Fruit fly (Drosophila melanogaster): Measurements from ENCODE around the gene Cpr64Ac.

Gene Cpr64Ac

DNA sequence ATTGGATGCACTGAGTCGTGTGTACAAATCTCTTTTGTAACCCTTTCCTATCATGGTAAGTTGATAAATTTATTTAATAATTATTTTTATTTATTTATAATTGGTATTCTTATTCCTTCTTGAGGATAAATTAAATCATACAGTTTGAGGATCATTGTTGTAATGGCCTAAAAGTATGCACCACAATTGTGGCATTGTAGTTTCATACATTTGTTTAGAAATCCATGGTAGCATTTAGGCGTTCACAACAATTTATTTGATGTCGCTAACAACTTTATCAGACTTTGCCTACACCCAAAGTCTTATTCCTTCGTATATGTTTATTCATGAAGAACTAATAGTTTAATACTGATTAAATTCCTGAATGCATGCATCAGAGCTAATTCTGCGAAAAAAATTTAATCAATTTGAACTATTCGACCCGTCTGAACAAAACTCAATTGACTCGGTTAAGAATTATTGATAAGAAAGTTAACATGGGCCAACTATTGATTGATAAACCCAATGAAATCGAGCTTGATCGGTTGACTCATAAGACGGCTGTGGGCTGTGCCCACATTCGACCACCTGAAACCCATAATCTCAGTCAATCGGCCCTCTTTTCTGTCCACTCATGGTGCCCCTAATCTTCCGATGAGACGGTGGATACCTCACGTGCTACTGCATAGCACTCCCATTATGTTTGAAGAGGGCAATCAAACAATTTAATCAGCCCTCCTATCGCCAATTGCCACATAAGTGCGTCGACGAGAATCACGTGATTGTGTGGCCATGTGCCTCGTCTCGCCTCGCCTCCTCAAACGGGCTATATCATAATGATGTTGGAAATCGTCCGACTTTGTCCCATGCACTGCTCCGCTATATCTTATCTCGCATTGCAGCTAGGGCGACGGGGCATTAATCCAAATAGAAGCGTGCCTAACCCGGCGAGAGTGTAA is 6.8 kb upstream of the Cpr64Ac start (continued):
- no peak for TF ChIP-seq cato (GFP tag; optimal IDR thresholded peaks at IDR 0.05; ENCODE audit: borderline replicate concordance)
- TF ChIP-seq hb (GFP tag; IDR thresholded peaks at IDR 0.05; ENCODE audit: partially characterized antibody) = no peak
- TF ChIP-seq CG33213 (GFP tag; optimal IDR thresholded peaks at IDR 0.05) = no peak
- no peak for TF ChIP-seq nerfin-2 (GFP tag; IDR thresholded peaks at IDR 0.05; ENCODE audit: partially characterized antibody)
- no peak for TF ChIP-seq CG9437 (GFP tag; optimal IDR thresholded peaks at IDR 0.05)
- no peak for TF ChIP-seq HmgD (GFP tag; optimal IDR thresholded peaks at IDR 0.05)
- TF ChIP-seq CG32532 (GFP tag; IDR thresholded peaks at IDR 0.05) = peak; percentile 44
- TF ChIP-seq bcd (GFP tag; optimal IDR thresholded peaks at IDR 0.05) = no peak
- TF ChIP-seq vvl (GFP tag; IDR thresholded peaks at IDR 0.05) = peak; percentile 15; the same call in 1 of the 2 replicates
- no peak for TF ChIP-seq Camta (GFP tag; optimal IDR thresholded peaks at IDR 0.05)
- TF ChIP-seq row (GFP tag; IDR thresholded peaks at IDR 0.05) = no peak
- TF ChIP-seq Fer2 (tag; optimal IDR thresholded peaks at IDR 0.05) = no peak
- TF ChIP-seq C15 (GFP tag; IDR thresholded peaks at IDR 0.05) = no peak
- TF ChIP-seq CG7987 (GFP tag; optimal IDR thresholded peaks at IDR 0.05) = peak; percentile 92
- no peak for TF ChIP-seq CG4617 (GFP tag; optimal IDR thresholded peaks at IDR 0.05; ENCODE audit: borderline replicate concordance)
- TF ChIP-seq slbo (GFP tag; IDR thresholded peaks at IDR 0.05) = no peak
- TF ChIP-seq CG13775 (GFP tag; optimal IDR thresholded peaks at IDR 0.05) = no peak
- peak; percentile 55 for TF ChIP-seq pros (GFP tag; optimal IDR thresholded peaks at IDR 0.05)
- peak; percentile 17 for TF ChIP-seq twi (tag; optimal IDR thresholded peaks at IDR 0.05)
- TF ChIP-seq CG15269 (tag; optimal IDR thresholded peaks at IDR 0.05) = no peak
- TF ChIP-seq MTF-1 (GFP tag; optimal IDR thresholded peaks at IDR 0.05; ENCODE audit: borderline replicate concordance) = no peak
- no peak for TF ChIP-seq sob (GFP tag; IDR thresholded peaks at IDR 0.05)
- TF ChIP-seq peb (GFP tag; IDR thresholded peaks at IDR 0.05) = no peak
- TF ChIP-seq bowl (GFP tag; IDR thresholded peaks at IDR 0.05) = no peak
- no peak for TF ChIP-seq odd (GFP tag; optimal IDR thresholded peaks at IDR 0.05)
- TF ChIP-seq Poxn (GFP tag; IDR thresholded peaks at IDR 0.05) = no peak
- TF ChIP-seq Oaz (GFP tag; IDR thresholded peaks at IDR 0.05) = no peak
- no peak for TF ChIP-seq az2 (GFP tag; optimal IDR thresholded peaks at IDR 0.05)
- TF ChIP-seq NFAT (GFP tag; IDR thresholded peaks at IDR 0.05) = no peak
- TF ChIP-seq oc (tag; optimal IDR thresholded peaks at IDR 0.05) = peak; percentile 13
- TF ChIP-seq lab (GFP tag; optimal IDR thresholded peaks at IDR 0.05) = peak; percentile 32
- TF ChIP-seq CHES-1-like (GFP tag; optimal IDR thresholded peaks at IDR 0.05) = no peak
- TF ChIP-seq CG12769 (tag; optimal IDR thresholded peaks at IDR 0.05) = no peak
- no peak for TF ChIP-seq CG9817 (tag; optimal IDR thresholded peaks at IDR 0.05)
- no peak for TF ChIP-seq ind (GFP tag; optimal IDR thresholded peaks at IDR 0.05)
- TF ChIP-seq fd96Cb (tag; optimal IDR thresholded peaks at IDR 0.05) = no peak
- no peak for TF ChIP-seq fd102C (GFP tag; optimal IDR thresholded peaks at IDR 0.05)
- TF ChIP-seq Ada2b (GFP tag; IDR thresholded peaks at IDR 0.05) = no peak
- no peak for TF ChIP-seq CG1024 (GFP tag; IDR thresholded peaks at IDR 0.05)
- TF ChIP-seq CG17612 (GFP tag; IDR thresholded peaks at IDR 0.05) = no peak
- TF ChIP-seq kni (GFP tag; optimal IDR thresholded peaks at IDR 0.05) = no peak
- TF ChIP-seq sr (GFP tag; IDR thresholded peaks at IDR 0.05) = no peak
- no peak for TF ChIP-seq tup (GFP tag; optimal IDR thresholded peaks at IDR 0.05)
- peak; percentile 33 for TF ChIP-seq CG12071 (GFP tag; optimal IDR thresholded peaks at IDR 0.05)
- TF ChIP-seq da (GFP tag; optimal IDR thresholded peaks at IDR 0.05) = no peak
- TF ChIP-seq CG3726 (GFP tag; IDR thresholded peaks at IDR 0.05) = no peak
- TF ChIP-seq dan (GFP tag; IDR thresholded peaks at IDR 0.05) = no peak
- TF ChIP-seq exex (tag; optimal IDR thresholded peaks at IDR 0.05) = peak; percentile 99
- no peak; the same call in 2 of the 3 replicates for TF ChIP-seq otp (GFP tag; IDR thresholded peaks at IDR 0.05)

All from whole organism, embryonic.